Fruit fly (Drosophila melanogaster): Measurements from ENCODE around the gene CG13887.

- no peak for TF ChIP-seq CG33557 (GFP tag; optimal IDR thresholded peaks at IDR 0.05)
- no peak for TF ChIP-seq Fer3 (tag; optimal IDR thresholded peaks at IDR 0.05)
Observed at dm6 chr3L:880851-881250, 43.2 kb downstream of the CG13887 start.
